Fruit fly (Drosophila melanogaster): Measurements from ENCODE around the gene bves.

The bves gene

dm6 chrX:21053099-21053715 is 556 bp upstream of the bves start (continued):
- no peak for TF ChIP-seq prd (optimal IDR thresholded peaks at IDR 0.05)
- peak; percentile 61 for TF ChIP-seq prd (GFP tag; IDR thresholded peaks at IDR 0.05)
- peak; percentile 63 for TF ChIP-seq Fer2 (tag; optimal IDR thresholded peaks at IDR 0.05)
- TF ChIP-seq Nf-YC (tag; optimal IDR thresholded peaks at IDR 0.05): peak; percentile 36
- TF ChIP-seq Mrtf (GFP tag; IDR thresholded peaks at IDR 0.05): peak; percentile 39; the same call in 1 of the 3 replicates
- TF ChIP-seq CG14710 (tag; optimal IDR thresholded peaks at IDR 0.05): peak; percentile 44
- TF ChIP-seq tin (GFP tag; optimal IDR thresholded peaks at IDR 0.05): peak; percentile 59
- peak; percentile 55 for TF ChIP-seq CG9609 (GFP tag; optimal IDR thresholded peaks at IDR 0.05)
- TF ChIP-seq Chrac-16 (GFP tag; optimal IDR thresholded peaks at IDR 0.05): no peak
- peak; percentile 90 for TF ChIP-seq her (GFP tag; optimal IDR thresholded peaks at IDR 0.05)
- peak; percentile 91 for TF ChIP-seq nom (GFP tag; optimal IDR thresholded peaks at IDR 0.05)
- TF ChIP-seq CG1602 (GFP tag; optimal IDR thresholded peaks at IDR 0.05): no peak
- no peak for TF ChIP-seq ara (GFP tag; IDR thresholded peaks at IDR 0.05)
- TF ChIP-seq CG9797 (GFP tag; optimal IDR thresholded peaks at IDR 0.05): peak; percentile 27
- peak; percentile 67 for TF ChIP-seq kni (GFP tag; optimal IDR thresholded peaks at IDR 0.05)
- TF ChIP-seq CG1233 (GFP tag; optimal IDR thresholded peaks at IDR 0.05): peak; percentile 84
- peak; percentile 26 for TF ChIP-seq Kr (GFP tag; optimal IDR thresholded peaks at IDR 0.05)
- TF ChIP-seq NK7.1 (GFP tag; optimal IDR thresholded peaks at IDR 0.05): peak; percentile 54
- peak; percentile 47 for TF ChIP-seq Camta (GFP tag; optimal IDR thresholded peaks at IDR 0.05)
- TF ChIP-seq nmo (GFP tag; optimal IDR thresholded peaks at IDR 0.05): peak; percentile 65
- peak; percentile 61 for TF ChIP-seq p53 (GFP tag; optimal IDR thresholded peaks at IDR 0.05)
- peak; percentile 20 for TF ChIP-seq CG15696 (tag; optimal IDR thresholded peaks at IDR 0.05)
- TF ChIP-seq z (GFP tag; IDR thresholded peaks at IDR 0.05): no peak
- TF ChIP-seq E2f1 (GFP tag; IDR thresholded peaks at IDR 0.05): peak; percentile 61
- TF ChIP-seq CG8924 (tag; optimal IDR thresholded peaks at IDR 0.05): peak; percentile 68
- TF ChIP-seq CG4820 (GFP tag; optimal IDR thresholded peaks at IDR 0.05): peak; percentile 27
- peak; percentile 87 for TF ChIP-seq Fer1 (GFP tag; optimal IDR thresholded peaks at IDR 0.05)
- TF ChIP-seq gce (GFP tag; IDR thresholded peaks at IDR 0.05): peak; percentile 87
- TF ChIP-seq CG11456 (GFP tag; IDR thresholded peaks at IDR 0.05): peak; percentile 87
- TF ChIP-seq sqz (GFP tag; optimal IDR thresholded peaks at IDR 0.05): peak; percentile 73
- TF ChIP-seq mirr (GFP tag; optimal IDR thresholded peaks at IDR 0.05): peak; percentile 94
- TF ChIP-seq ap (GFP tag; IDR thresholded peaks at IDR 0.05): no peak
- peak; percentile 50 for TF ChIP-seq lbe (GFP tag; optimal IDR thresholded peaks at IDR 0.05)
- TF ChIP-seq Oli (tag; optimal IDR thresholded peaks at IDR 0.05): peak; percentile 47
- peak; percentile 28; the same call in 1 of the 2 replicates for TF ChIP-seq CG9215 (GFP tag; IDR thresholded peaks at IDR 0.05)
- peak; percentile 48 for TF ChIP-seq CG9437 (GFP tag; optimal IDR thresholded peaks at IDR 0.05)
- TF ChIP-seq CG11093 (GFP tag; IDR thresholded peaks at IDR 0.05): no peak
- peak; percentile 19 for TF ChIP-seq Abd-B (GFP tag; optimal IDR thresholded peaks at IDR 0.05)
- TF ChIP-seq disco-r (GFP tag; optimal IDR thresholded peaks at IDR 0.05): peak; percentile 78
- TF ChIP-seq CG10366 (GFP tag; IDR thresholded peaks at IDR 0.05): peak; percentile 46
- peak; percentile 88 for TF ChIP-seq CG3281 (GFP tag; optimal IDR thresholded peaks at IDR 0.05)
- peak; percentile 90 for TF ChIP-seq HHEX (GFP tag; optimal IDR thresholded peaks at IDR 0.05)
- TF ChIP-seq B-H1 (GFP tag; IDR thresholded peaks at IDR 0.05): peak; percentile 34; the same call in 1 of the 3 replicates
- peak; percentile 64 for TF ChIP-seq CG12104 (GFP tag; optimal IDR thresholded peaks at IDR 0.05)
- TF ChIP-seq slbo (GFP tag; IDR thresholded peaks at IDR 0.05): peak; percentile 82
- peak; percentile 71 for TF ChIP-seq maf-S (GFP tag; optimal IDR thresholded peaks at IDR 0.05)
- peak; percentile 75 for TF ChIP-seq Hey (tag; optimal IDR thresholded peaks at IDR 0.05)
- TF ChIP-seq Dll (GFP tag; IDR thresholded peaks at IDR 0.05; ENCODE audit: partially characterized antibody): peak; percentile 77
- peak; percentile 55 for TF ChIP-seq lmd (GFP tag; IDR thresholded peaks at IDR 0.05)
- TF ChIP-seq stwl (tag; optimal IDR thresholded peaks at IDR 0.05): peak; percentile 39
- TF ChIP-seq CG6689 (GFP tag; IDR thresholded peaks at IDR 0.05): peak; percentile 24; the same call in 1 of the 2 replicates

All from whole organism, embryonic.